Fruit fly (Drosophila melanogaster): ENCODE measurements around the gene Smvt.
A peak's percentile ranks its signal among the peaks of the same experiment; 100 is the strongest.

Gene Smvt

dm6 chr3R:31809622-31810021 is 48.2 kb upstream of the Smvt start:
- TF ChIP-seq Jra (GFP tag; optimal IDR thresholded peaks at IDR 0.05) (no peak), brk (GFP tag; optimal IDR thresholded peaks at IDR 0.05) (no peak), Dfd (GFP tag; optimal IDR thresholded peaks at IDR 0.05) (no peak), psq (GFP tag; optimal IDR thresholded peaks at IDR 0.05) (no peak), dsf (GFP tag; optimal IDR thresholded peaks at IDR 0.05; ENCODE audit: borderline replicate concordance) (no peak), CG32264 (GFP tag; optimal IDR thresholded peaks at IDR 0.05) (no peak), woc (GFP tag; optimal IDR thresholded peaks at IDR 0.05) (no peak)

- no peak for TF ChIP-seq Hnf4 (GFP tag; optimal IDR thresholded peaks at IDR 0.05)
- TF ChIP-seq GATAd (GFP tag; optimal IDR thresholded peaks at IDR 0.05), result no peak
- no peak for TF ChIP-seq rgr (GFP tag; optimal IDR thresholded peaks at IDR 0.05)
- TF ChIP-seq ey (GFP tag; optimal IDR thresholded peaks at IDR 0.05), result no peak
- no peak for TF ChIP-seq fru (GFP tag; optimal IDR thresholded peaks at IDR 0.05)
- no peak for TF ChIP-seq sv (GFP tag; optimal IDR thresholded peaks at IDR 0.05)
- TF ChIP-seq jim (GFP tag; optimal IDR thresholded peaks at IDR 0.05), result no peak
- peak; percentile 15 for TF ChIP-seq sage (GFP tag; optimal IDR thresholded peaks at IDR 0.05)
These were observed 47.2 kb upstream of the Smvt start for dm6 chr3R:31808571-31808970.

DNA sequence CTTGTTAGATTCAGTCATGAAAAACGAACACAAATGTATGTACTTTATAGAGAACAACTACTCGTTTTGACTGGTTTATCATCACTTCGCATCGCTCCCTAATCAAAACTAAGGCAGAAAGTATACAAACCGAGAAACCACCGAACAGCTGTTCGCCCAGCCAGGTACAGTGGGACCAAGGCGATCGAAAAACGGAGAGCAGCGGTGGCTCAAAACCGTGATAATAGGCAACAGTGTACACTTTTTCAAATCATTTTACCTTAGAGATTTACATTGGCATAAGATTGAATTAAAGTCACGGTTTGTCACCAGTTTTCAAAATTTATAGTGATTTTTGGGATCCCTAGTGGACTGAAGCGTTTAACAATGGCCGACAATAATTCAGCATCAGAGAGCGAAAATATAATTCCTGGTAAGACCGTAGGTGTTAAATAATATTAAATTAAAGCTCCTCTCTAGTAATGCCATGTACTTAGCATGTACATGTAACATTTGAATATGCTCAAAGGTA is 43.9 kb upstream of the Smvt start, which contains the start of the genes CG42233 and CG1971:
TSS of gene CG42233 (minus strand) at position 51 of the 511 bp plus-strand sequence.
TSS of gene CG1971 (plus strand) at position 241 of the 511 bp plus-strand sequence.
- TF ChIP-seq h (GFP tag; optimal IDR thresholded peaks at IDR 0.05) (no peak), woc (GFP tag; optimal IDR thresholded peaks at IDR 0.05) (peak; percentile 18), fru (GFP tag; optimal IDR thresholded peaks at IDR 0.05) (no peak), CG9705 (GFP tag; optimal IDR thresholded peaks at IDR 0.05) (no peak), CG32264 (GFP tag; optimal IDR thresholded peaks at IDR 0.05) (no peak), sage (GFP tag; optimal IDR thresholded peaks at IDR 0.05) (no peak), tai (GFP tag; optimal IDR thresholded peaks at IDR 0.05) (no peak), Mio (GFP tag; optimal IDR thresholded peaks at IDR 0.05) (no peak), foxo (GFP tag; optimal IDR thresholded peaks at IDR 0.05) (peak in 1 of 2 experiments; percentile 63), OdsH (GFP tag; optimal IDR thresholded peaks at IDR 0.05) (no peak), pan (optimal IDR thresholded peaks at IDR 0.05) (no peak), Hr83 (GFP tag; optimal IDR thresholded peaks at IDR 0.05; ENCODE audit: poor library complexity, severe bottlenecking) (peak; percentile 25)

dm6 chr3R:31800663-31801062 is 39.3 kb upstream of the Smvt start, which contains the start of gene Ir100a:
Gene Ir100a (plus strand): TSS chr3R:31800963.
- no peak for TF ChIP-seq lola (GFP tag; optimal IDR thresholded peaks at IDR 0.05)
- TF ChIP-seq Dif (GFP tag; optimal IDR thresholded peaks at IDR 0.05; ENCODE audit: partially characterized antibody), result no peak
- no peak for TF ChIP-seq Sp1 (GFP tag; optimal IDR thresholded peaks at IDR 0.05)
- TF ChIP-seq Myc (optimal IDR thresholded peaks at IDR 0.05), result no peak
- TF ChIP-seq dsf (GFP tag; optimal IDR thresholded peaks at IDR 0.05; ENCODE audit: borderline replicate concordance), result no peak
- TF ChIP-seq Vsx2 (GFP tag; optimal IDR thresholded peaks at IDR 0.05; ENCODE audit: partially characterized antibody), result no peak
- TF ChIP-seq rgr (GFP tag; optimal IDR thresholded peaks at IDR 0.05), result no peak
- TF ChIP-seq CG9705 (GFP tag; optimal IDR thresholded peaks at IDR 0.05), result no peak
- TF ChIP-seq brk (GFP tag; optimal IDR thresholded peaks at IDR 0.05), result no peak
- no peak for TF ChIP-seq jim (GFP tag; optimal IDR thresholded peaks at IDR 0.05)
- no peak for TF ChIP-seq CrebA (GFP tag; optimal IDR thresholded peaks at IDR 0.05; ENCODE audit: borderline replicate concordance)

- no peak for TF ChIP-seq brk (GFP tag; optimal IDR thresholded peaks at IDR 0.05)
- no peak for TF ChIP-seq Dif (GFP tag; optimal IDR thresholded peaks at IDR 0.05; ENCODE audit: partially characterized antibody)
- TF ChIP-seq N (GFP tag; optimal IDR thresholded peaks at IDR 0.05), result peak; percentile 30
- no peak for TF ChIP-seq lola (GFP tag; optimal IDR thresholded peaks at IDR 0.05)
- peak in 1 of 2 experiments; percentile 14 for TF ChIP-seq dl (GFP tag; optimal IDR thresholded peaks at IDR 0.05; ENCODE audit: insufficient read depth in 1 of 2, partially characterized antibody in 2 of 2)
- TF ChIP-seq Myc (optimal IDR thresholded peaks at IDR 0.05), result no peak
- TF ChIP-seq fru (GFP tag; optimal IDR thresholded peaks at IDR 0.05), result no peak
- no peak for TF ChIP-seq HLH106 (tag; optimal IDR thresholded peaks at IDR 0.05)
- no peak for TF ChIP-seq foxo (GFP tag; optimal IDR thresholded peaks at IDR 0.05)
- TF ChIP-seq GATAd (GFP tag; optimal IDR thresholded peaks at IDR 0.05), result no peak
- peak; percentile 13 for TF ChIP-seq CG32264 (GFP tag; optimal IDR thresholded peaks at IDR 0.05)
- TF ChIP-seq sage (GFP tag; optimal IDR thresholded peaks at IDR 0.05), result no peak
- TF ChIP-seq tai (GFP tag; optimal IDR thresholded peaks at IDR 0.05), result no peak
- TF ChIP-seq woc (GFP tag; optimal IDR thresholded peaks at IDR 0.05), result no peak
- TF ChIP-seq Mio (GFP tag; optimal IDR thresholded peaks at IDR 0.05), result no peak
- TF ChIP-seq jim (GFP tag; optimal IDR thresholded peaks at IDR 0.05), result no peak
- no peak for TF ChIP-seq psq (GFP tag; optimal IDR thresholded peaks at IDR 0.05)
- no peak for TF ChIP-seq Abd-B (GFP tag; optimal IDR thresholded peaks at IDR 0.05)
- TF ChIP-seq h (GFP tag; optimal IDR thresholded peaks at IDR 0.05), result no peak
- TF ChIP-seq pan (optimal IDR thresholded peaks at IDR 0.05), result no peak
- TF ChIP-seq br (GFP tag; optimal IDR thresholded peaks at IDR 0.05), result no peak
- TF ChIP-seq CrebA (GFP tag; optimal IDR thresholded peaks at IDR 0.05; ENCODE audit: borderline replicate concordance), result no peak
These were observed 33.1 kb upstream of the Smvt start for dm6 chr3R:31794457-31794856.

Data from whole organism, wandering third instar larva.